ENCODE assay signal across 3 fruit fly cellular contexts in genomic region chr3R:14742928-14743327, dm6.
A peak's percentile ranks its signal among the peaks of the same experiment; 100 is the strongest.
TF ChIP-seq lines count a peak whose summit lies in the region.

No protein-coding gene starts in this region.

TF ChIP-seq in whole organism, adult, 20 proteins besides CTCF, POLR2A, EP300 and RAD21 (continued from another document):
- TF ChIP-seq pad (GFP tag; optimal IDR thresholded peaks at IDR 0.05; lab: Kevin White, UChicago): no peak

TF ChIP-seq in whole organism, embryonic, 481 proteins besides CTCF, POLR2A, EP300 and RAD21 (continued from another document and continues in another):
- 0 out of 2 replicates have a peak, but pooled peaks have one; percentile 32 for TF ChIP-seq dati (GFP tag; IDR thresholded peaks at IDR 0.05; lab: Robert Waterston, UW)
- peak; percentile 60 for TF ChIP-seq ATbp (GFP tag; optimal IDR thresholded peaks at IDR 0.05; lab: Kevin White, UChicago)
- TF ChIP-seq mam (GFP tag; optimal IDR thresholded peaks at IDR 0.05; lab: Kevin White, UChicago): peak; percentile 39
- no peak for TF ChIP-seq ham (GFP tag; IDR thresholded peaks at IDR 0.05; lab: Robert Waterston, UW)
- no peak for TF ChIP-seq CG10147 (GFP tag; optimal IDR thresholded peaks at IDR 0.05; lab: Kevin White, UChicago)
- TF ChIP-seq CG7271 (tag; optimal IDR thresholded peaks at IDR 0.05; lab: Kevin White, UChicago): no peak
- no peak for TF ChIP-seq CG4707 (GFP tag; optimal IDR thresholded peaks at IDR 0.05; lab: Kevin White, UChicago)
- TF ChIP-seq chif (GFP tag; optimal IDR thresholded peaks at IDR 0.05; lab: Kevin White, UChicago): peak; percentile 26 to 51
- no peak for TF ChIP-seq Sry-δ (GFP tag; optimal IDR thresholded peaks at IDR 0.05; lab: Kevin White, UChicago)
- TF ChIP-seq CG11398 (GFP tag; optimal IDR thresholded peaks at IDR 0.05; lab: Kevin White, UChicago): no peak
- TF ChIP-seq CG9437 (GFP tag; optimal IDR thresholded peaks at IDR 0.05; lab: Kevin White, UChicago): peak; percentile 28
- TF ChIP-seq bbx (GFP tag; IDR thresholded peaks at IDR 0.05; lab: Robert Waterston, UW; ENCODE audit: partially characterized antibody): no peak
- peak; percentile 13 for TF ChIP-seq org-1 (GFP tag; optimal IDR thresholded peaks at IDR 0.05; lab: Kevin White, UChicago)
- TF ChIP-seq CG18619 (GFP tag; optimal IDR thresholded peaks at IDR 0.05; lab: Kevin White, UChicago): no peak
- peak; percentile 4 for TF ChIP-seq cato (GFP tag; optimal IDR thresholded peaks at IDR 0.05; lab: Kevin White, UChicago; ENCODE audit: borderline replicate concordance)
- no peak for TF ChIP-seq tup (GFP tag; optimal IDR thresholded peaks at IDR 0.05; lab: Kevin White, UChicago)
- peak; percentile 37 for TF ChIP-seq CG18476 (GFP tag; optimal IDR thresholded peaks at IDR 0.05; lab: Kevin White, UChicago)
- peak; percentile 12 for TF ChIP-seq CG7556 (GFP tag; optimal IDR thresholded peaks at IDR 0.05; lab: Kevin White, UChicago)
- no peak for TF ChIP-seq CG7786 (GFP tag; optimal IDR thresholded peaks at IDR 0.05; lab: Kevin White, UChicago)
- no peak for TF ChIP-seq Hr39 (optimal IDR thresholded peaks at IDR 0.05; lab: Kevin White, UChicago)
- peak; percentile 54 for TF ChIP-seq CG13424 (tag; optimal IDR thresholded peaks at IDR 0.05; lab: Kevin White, UChicago)
- TF ChIP-seq lmd (GFP tag; IDR thresholded peaks at IDR 0.05; lab: Robert Waterston, UW): peak; percentile 68
- TF ChIP-seq CG9727 (GFP tag; optimal IDR thresholded peaks at IDR 0.05; lab: Kevin White, UChicago): peak; percentile 34
- TF ChIP-seq Dfd (GFP tag; optimal IDR thresholded peaks at IDR 0.05; lab: Kevin White, UChicago): no peak
- TF ChIP-seq CG3838 (GFP tag; optimal IDR thresholded peaks at IDR 0.05; lab: Kevin White, UChicago): peak; percentile 7
- TF ChIP-seq HLH4C (GFP tag; IDR thresholded peaks at IDR 0.05; lab: Robert Waterston, UW; ENCODE audit: partially characterized antibody): no peak
- peak; percentile 57; the same call in 2 of the 3 replicates for TF ChIP-seq CG7357 (GFP tag; IDR thresholded peaks at IDR 0.05; lab: Robert Waterston, UW)
- peak; percentile 69 for TF ChIP-seq CG10959 (GFP tag; IDR thresholded peaks at IDR 0.05; lab: Robert Waterston, UW)
- no peak for TF ChIP-seq cg (GFP tag; optimal IDR thresholded peaks at IDR 0.05; lab: Kevin White, UChicago)
- no peak for TF ChIP-seq Scr (GFP tag; IDR thresholded peaks at IDR 0.05; lab: Robert Waterston, UW; ENCODE audit: partially characterized antibody)
- peak; percentile 60 for TF ChIP-seq Oli (tag; optimal IDR thresholded peaks at IDR 0.05; lab: Kevin White, UChicago)
- TF ChIP-seq CG2875 (GFP tag; optimal IDR thresholded peaks at IDR 0.05; lab: Kevin White, UChicago): peak; percentile 46
- no peak for TF ChIP-seq gcm2 (GFP tag; optimal IDR thresholded peaks at IDR 0.05; lab: Kevin White, UChicago)
- TF ChIP-seq CG1602 (GFP tag; optimal IDR thresholded peaks at IDR 0.05; lab: Kevin White, UChicago): peak; percentile 29
- no peak for TF ChIP-seq jing (GFP tag; optimal IDR thresholded peaks at IDR 0.05; lab: Kevin White, UChicago)
- no peak for TF ChIP-seq CG17912 (GFP tag; optimal IDR thresholded peaks at IDR 0.05; lab: Kevin White, UChicago)
- TF ChIP-seq CG10979 (tag; optimal IDR thresholded peaks at IDR 0.05; lab: Kevin White, UChicago): peak; percentile 65
- no peak for TF ChIP-seq CG10462 (GFP tag; optimal IDR thresholded peaks at IDR 0.05; lab: Kevin White, UChicago)
- TF ChIP-seq CG14710 (tag; optimal IDR thresholded peaks at IDR 0.05; lab: Kevin White, UChicago): peak; percentile 45
- TF ChIP-seq Ets65A (GFP tag; lab: Kevin White, UChicago): peak; percentile 92
- TF ChIP-seq CG17802 (tag; optimal IDR thresholded peaks at IDR 0.05; lab: Kevin White, UChicago): no peak
- TF ChIP-seq bcd (GFP tag; optimal IDR thresholded peaks at IDR 0.05; lab: Kevin White, UChicago): peak; percentile 9
- TF ChIP-seq Dek (tag; optimal IDR thresholded peaks at IDR 0.05; lab: Kevin White, UChicago): no peak
- peak; percentile 52 for TF ChIP-seq nerfin-1 (tag; optimal IDR thresholded peaks at IDR 0.05; lab: Kevin White, UChicago)
- no peak for TF ChIP-seq CG11560 (tag; IDR thresholded peaks at IDR 0.05; lab: Robert Waterston, UW)
- TF ChIP-seq Spps (tag; optimal IDR thresholded peaks at IDR 0.05; lab: Kevin White, UChicago): no peak
- TF ChIP-seq tin (GFP tag; optimal IDR thresholded peaks at IDR 0.05; lab: Kevin White, UChicago): no peak
- no peak for TF ChIP-seq CG8359 (GFP tag; optimal IDR thresholded peaks at IDR 0.05; lab: Kevin White, UChicago; ENCODE audit: borderline replicate concordance)
- TF ChIP-seq CG1024 (GFP tag; IDR thresholded peaks at IDR 0.05; lab: Robert Waterston, UW): peak; percentile 61; the same call in 1 of the 2 replicates
- TF ChIP-seq E2f1 (GFP tag; IDR thresholded peaks at IDR 0.05; lab: Robert Waterston, UW): peak; percentile 51
- TF ChIP-seq CG3995 (GFP tag; optimal IDR thresholded peaks at IDR 0.05; lab: Kevin White, UChicago): no peak
- TF ChIP-seq CG2120 (GFP tag; optimal IDR thresholded peaks at IDR 0.05; lab: Kevin White, UChicago): no peak
- no peak for TF ChIP-seq Jarid2 (GFP tag; optimal IDR thresholded peaks at IDR 0.05; lab: Kevin White, UChicago)
- no peak for TF ChIP-seq Myb (GFP tag; optimal IDR thresholded peaks at IDR 0.05; lab: Kevin White, UChicago)
- peak; percentile 77 for TF ChIP-seq Med (GFP tag; lab: Kevin White, UChicago)
- TF ChIP-seq ind (GFP tag; optimal IDR thresholded peaks at IDR 0.05; lab: Kevin White, UChicago): peak; percentile 29
- no peak for TF ChIP-seq Opbp (GFP tag; IDR thresholded peaks at IDR 0.05; lab: Robert Waterston, UW; ENCODE audit: partially characterized antibody)
- peak; percentile 50 for TF ChIP-seq oc (tag; optimal IDR thresholded peaks at IDR 0.05; lab: Kevin White, UChicago)
- TF ChIP-seq CG4424 (GFP tag; optimal IDR thresholded peaks at IDR 0.05; lab: Kevin White, UChicago): peak; percentile 31
- TF ChIP-seq Antp (GFP tag; optimal IDR thresholded peaks at IDR 0.05; lab: Kevin White, UChicago): no peak
- peak; percentile 55 for TF ChIP-seq CG17359 (tag; optimal IDR thresholded peaks at IDR 0.05; lab: Kevin White, UChicago)
- peak; percentile 31 for TF ChIP-seq Chrac-16 (GFP tag; optimal IDR thresholded peaks at IDR 0.05; lab: Kevin White, UChicago)
- TF ChIP-seq ash1 (GFP tag; optimal IDR thresholded peaks at IDR 0.05; lab: Kevin White, UChicago): no peak
- TF ChIP-seq CG12299 (tag; optimal IDR thresholded peaks at IDR 0.05; lab: Kevin White, UChicago): no peak
- TF ChIP-seq unc-4 (GFP tag; IDR thresholded peaks at IDR 0.05; lab: Robert Waterston, UW; ENCODE audit: partially characterized antibody): no peak
- no peak for TF ChIP-seq CG1647 (GFP tag; optimal IDR thresholded peaks at IDR 0.05; lab: Kevin White, UChicago)

TF ChIP-seq in whole organism, prepupa, 60 proteins besides CTCF, POLR2A, EP300 and RAD21 (continued from another document):
- TF ChIP-seq CG6163 (GFP tag; IDR thresholded peaks at IDR 0.05; lab: Robert Waterston, UW) (peak; percentile 87), CG8119 (GFP tag; IDR thresholded peaks at IDR 0.05; lab: Robert Waterston, UW) (peak; percentile 75), CG8632 (GFP tag; optimal IDR thresholded peaks at IDR 0.05; lab: Kevin White, UChicago) (peak; percentile 51), CG8319 (GFP tag; optimal IDR thresholded peaks at IDR 0.05; lab: Kevin White, UChicago) (peak; percentile 29), Sox15 (GFP tag; optimal IDR thresholded peaks at IDR 0.05; lab: Kevin White, UChicago) (peak; percentile 38), CG1621 (tag; optimal IDR thresholded peaks at IDR 0.05; lab: Kevin White, UChicago) (peak; percentile 53), Hr4 (GFP tag; optimal IDR thresholded peaks at IDR 0.05; lab: Kevin White, UChicago) (peak; percentile 71), CG15336 (GFP tag; IDR thresholded peaks at IDR 0.05; lab: Robert Waterston, UW) (peak; percentile 75), Blimp-1 (GFP tag; optimal IDR thresholded peaks at IDR 0.05; lab: Kevin White, UChicago) (no peak), CG4318 (GFP tag; optimal IDR thresholded peaks at IDR 0.05; lab: Kevin White, UChicago) (no peak), CG34406 (GFP tag; optimal IDR thresholded peaks at IDR 0.05; lab: Kevin White, UChicago) (peak; percentile 41), Eip75B (GFP tag; optimal IDR thresholded peaks at IDR 0.05; lab: Kevin White, UChicago) (peak; percentile 83), vri (GFP tag; optimal IDR thresholded peaks at IDR 0.05; lab: Kevin White, UChicago) (peak; percentile 14), OdsH (GFP tag; optimal IDR thresholded peaks at IDR 0.05; lab: Kevin White, UChicago) (peak; percentile 75), CG3032 (tag; optimal IDR thresholded peaks at IDR 0.05; lab: Kevin White, UChicago) (peak; percentile 69), CG9139 (GFP tag; optimal IDR thresholded peaks at IDR 0.05; lab: Kevin White, UChicago) (peak; percentile 31), Sox102F (GFP tag; optimal IDR thresholded peaks at IDR 0.05; lab: Kevin White, UChicago) (peak; percentile 69), dsx (GFP tag; optimal IDR thresholded peaks at IDR 0.05; lab: Kevin White, UChicago; ENCODE audit: poor library complexity, severe bottlenecking) (peak; percentile 80), esn (GFP tag; optimal IDR thresholded peaks at IDR 0.05; lab: Kevin White, UChicago) (peak; percentile 78), svp (GFP tag; lab: Kevin White, UChicago) (peak; percentile 91), cyc (GFP tag; optimal IDR thresholded peaks at IDR 0.05; lab: Kevin White, UChicago) (peak; percentile 62), CG7368 (GFP tag; optimal IDR thresholded peaks at IDR 0.05; lab: Kevin White, UChicago) (peak; percentile 38), Met (GFP tag; optimal IDR thresholded peaks at IDR 0.05; lab: Kevin White, UChicago) (peak; percentile 71), fd59A (GFP tag; optimal IDR thresholded peaks at IDR 0.05; lab: Kevin White, UChicago) (peak; percentile 44), CG6792 (GFP tag; optimal IDR thresholded peaks at IDR 0.05; lab: Kevin White, UChicago) (peak; percentile 53), fd85E (GFP tag; optimal IDR thresholded peaks at IDR 0.05; lab: Kevin White, UChicago) (no peak), acj6 (GFP tag; optimal IDR thresholded peaks at IDR 0.05; lab: Kevin White, UChicago) (peak; percentile 78), fkh (GFP tag; optimal IDR thresholded peaks at IDR 0.05; lab: Kevin White, UChicago) (no peak), lz (GFP tag; optimal IDR thresholded peaks at IDR 0.05; lab: Kevin White, UChicago) (peak; percentile 66), Eip93F (GFP tag; optimal IDR thresholded peaks at IDR 0.05; lab: Kevin White, UChicago) (peak; percentile 9), topi (GFP tag; optimal IDR thresholded peaks at IDR 0.05; lab: Kevin White, UChicago) (peak; percentile 82), spab (GFP tag; optimal IDR thresholded peaks at IDR 0.05; lab: Kevin White, UChicago) (peak; percentile 49), CG6276 (GFP tag; optimal IDR thresholded peaks at IDR 0.05; lab: Kevin White, UChicago) (peak; percentile 25), dac (GFP tag; optimal IDR thresholded peaks at IDR 0.05; lab: Kevin White, UChicago) (no peak), CG16779 (tag; optimal IDR thresholded peaks at IDR 0.05; lab: Kevin White, UChicago) (peak; percentile 8), Ets21C (GFP tag; optimal IDR thresholded peaks at IDR 0.05; lab: Kevin White, UChicago) (peak; percentile 48), CG11762 (GFP tag; optimal IDR thresholded peaks at IDR 0.05; lab: Kevin White, UChicago; ENCODE audit: insufficient read depth) (peak; percentile 46), CG6854 (GFP tag; optimal IDR thresholded peaks at IDR 0.05; lab: Kevin White, UChicago) (no peak), Ets96B (tag; optimal IDR thresholded peaks at IDR 0.05; lab: Kevin White, UChicago) (peak; percentile 76), CG31627 (GFP tag; optimal IDR thresholded peaks at IDR 0.05; lab: Kevin White, UChicago) (peak; percentile 66)
